Worm (Caenorhabditis elegans) whole organism, L4/young adult: ENCODE measurements around the gene C35D6.13.

Experiments
- W03F9.2 ChIP-seq: fragments of 150-350 bp; optimal IDR thresholded peaks from 2 replicates; lab custom pipeline; 2014; ENCODE audit warnings: missing biosample characterization, missing genetic modification characterization
- dao-5 ChIP-seq: sonication (generic microtip); optimal IDR thresholded peaks from 2 replicates; lab custom pipeline; 2016; ENCODE audit warnings: missing genotype, missing genetic modification characterization, moderate library complexity, missing compliant biosample characterization
- him-1 ChIP-seq: sonication (generic microtip); optimal IDR thresholded peaks from 2 replicates; lab custom pipeline; 2016; ENCODE audit warnings: missing genotype, missing genetic modification reagents, missing genetic modification characterization, missing compliant biosample characterization

C35D6.13 gene

ce11 chrIV:16332585-16332984 is 4.2 kb upstream of the C35D6.13 start, which contains the start of gene srz-71:
srz-71 (plus strand) TSS chrIV:16332885.
- TF ChIP-seq W03F9.2 (tag; lab: Kevin White, UChicago) (no peak), dao-5 (tag; lab: Kevin White, UChicago) (no peak), him-1 (tag; lab: Kevin White, UChicago) (no peak)

- TF ChIP-seq him-1 (tag; lab: Kevin White, UChicago) (no peak), W03F9.2 (tag; lab: Kevin White, UChicago) (no peak), dao-5 (tag; lab: Kevin White, UChicago) (no peak)
Measured at ce11 chrIV:16333121-16333520, 3.7 kb upstream of the C35D6.13 start.

DNA sequence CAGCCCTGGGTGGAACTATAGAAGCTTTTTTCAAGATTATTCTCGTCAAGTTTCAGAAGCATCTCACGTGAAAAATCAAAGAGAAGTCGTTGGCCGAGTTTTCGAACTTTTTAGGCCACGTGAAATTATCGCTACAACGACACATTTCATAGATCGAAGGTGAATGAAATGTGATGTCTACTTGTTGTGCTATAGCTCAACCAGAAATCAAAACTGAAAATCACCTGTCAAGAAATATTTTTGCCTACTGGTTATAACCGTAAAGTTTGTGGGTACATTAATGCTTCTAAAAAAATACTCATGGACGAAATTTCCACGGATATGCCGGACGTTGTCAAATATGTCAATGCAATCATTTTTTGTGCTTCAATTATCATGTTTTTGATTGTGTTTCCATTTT is 1.8 kb upstream of the C35D6.13 start, which contains the start of gene srz-38:
srz-38 (plus strand) TSS at position 301 of the 400 bp plus-strand sequence.
- TF ChIP-seq W03F9.2 (tag; lab: Kevin White, UChicago), result no peak
- no peak for TF ChIP-seq him-1 (tag; lab: Kevin White, UChicago)

- TF ChIP-seq W03F9.2 (tag; lab: Kevin White, UChicago) (no peak), him-1 (tag; lab: Kevin White, UChicago) (no peak), dao-5 (tag; lab: Kevin White, UChicago) (no peak)
Measured at ce11 chrIV:16346514-16346913, 9.7 kb downstream of the C35D6.13 start, which contains the start of gene C35D6.3. C35D6.3 (plus strand) TSS chrIV:16346814.

ce11 chrIV:16350690-16351089 is 13.9 kb downstream of the C35D6.13 start, which contains the start of gene C35D6.4:
C35D6.4 (plus strand) TSS chrIV:16350990.
- no peak for TF ChIP-seq dao-5 (tag; lab: Kevin White, UChicago)
- no peak for TF ChIP-seq him-1 (tag; lab: Kevin White, UChicago)
- no peak for TF ChIP-seq W03F9.2 (tag; lab: Kevin White, UChicago)

ce11 chrIV:16364581-16364980 is 27.8 kb downstream of the C35D6.13 start:
- TF ChIP-seq W03F9.2 (tag; lab: Kevin White, UChicago) (no peak), him-1 (tag; lab: Kevin White, UChicago) (no peak), dao-5 (tag; lab: Kevin White, UChicago) (no peak)

DNA sequence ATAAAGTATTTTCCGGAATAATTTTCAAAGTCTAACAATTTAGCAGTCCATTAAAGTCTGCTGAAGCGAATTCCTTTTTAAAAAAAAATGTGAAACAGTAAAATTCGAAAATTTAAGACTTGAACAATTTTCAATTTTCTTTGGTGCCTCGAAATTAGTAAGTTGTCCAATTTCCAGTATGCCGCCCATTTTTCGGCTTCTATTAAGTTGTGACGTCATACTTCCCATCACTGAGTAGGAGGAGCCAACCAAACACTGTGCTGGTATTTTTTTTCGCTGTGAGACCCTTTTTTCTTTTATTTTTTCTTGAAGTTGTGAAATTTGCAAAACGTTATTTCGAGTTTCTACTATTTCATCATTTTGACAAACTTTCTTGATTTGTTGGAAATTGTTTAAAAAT is 33.8 kb downstream of the C35D6.13 start:
- TF ChIP-seq him-1 (tag; lab: Kevin White, UChicago) (no peak), dao-5 (tag; lab: Kevin White, UChicago) (no peak), W03F9.2 (tag; lab: Kevin White, UChicago) (no peak)

ce11 chrIV:16377942-16378341 is 41.1 kb downstream of the C35D6.13 start:
- TF ChIP-seq W03F9.2 (tag; lab: Kevin White, UChicago), result no peak
- TF ChIP-seq dao-5 (tag; lab: Kevin White, UChicago), result no peak
- TF ChIP-seq him-1 (tag; lab: Kevin White, UChicago), result no peak

ce11 chrIV:16380278-16380677 is 43.5 kb downstream of the C35D6.13 start:
- TF ChIP-seq W03F9.2 (tag; lab: Kevin White, UChicago), result no peak
- no peak for TF ChIP-seq him-1 (tag; lab: Kevin White, UChicago)
- no peak for TF ChIP-seq dao-5 (tag; lab: Kevin White, UChicago)

- no peak for TF ChIP-seq dao-5 (tag; lab: Kevin White, UChicago)
- no peak for TF ChIP-seq him-1 (tag; lab: Kevin White, UChicago)
Measured at ce11 chrIV:16380937-16381336, 44.1 kb downstream of the C35D6.13 start.

ce11 chrIV:16381933-16382591 is 45.2 kb downstream of the C35D6.13 start, which contains the start of gene Y7A9D.1:
Y7A9D.1 (minus strand) TSS chrIV:16382215.
- TF ChIP-seq him-1 (tag; lab: Kevin White, UChicago) (no peak), W03F9.2 (tag; lab: Kevin White, UChicago) (no peak), dao-5 (tag; lab: Kevin White, UChicago) (no peak)

DNA sequence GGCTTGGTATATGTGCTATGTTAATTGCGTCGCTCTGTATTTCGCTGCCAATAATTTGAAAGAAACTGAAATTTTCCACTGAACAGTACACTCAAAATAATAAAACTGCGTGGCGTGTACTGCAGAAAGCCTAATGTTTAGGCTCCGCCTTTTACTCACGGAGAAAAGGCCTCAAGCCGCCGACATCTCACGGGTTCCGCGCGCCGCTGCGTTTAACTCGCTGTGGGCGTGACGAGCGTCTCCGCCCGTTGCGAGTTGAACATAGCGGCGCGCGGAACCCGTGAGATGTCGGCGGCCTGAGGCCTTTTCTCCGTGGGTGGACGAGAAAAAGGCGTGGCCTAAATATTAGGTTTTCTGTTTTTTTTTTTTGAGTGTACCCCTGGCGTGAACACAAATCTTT is 47.8 kb downstream of the C35D6.13 start:
- TF ChIP-seq him-1 (tag; lab: Kevin White, UChicago) (no peak), dao-5 (tag; lab: Kevin White, UChicago) (no peak), W03F9.2 (tag; lab: Kevin White, UChicago) (no peak)
